Worm (Caenorhabditis elegans): ENCODE measurements around the gene fut-8.

Gene fut-8

DNA sequence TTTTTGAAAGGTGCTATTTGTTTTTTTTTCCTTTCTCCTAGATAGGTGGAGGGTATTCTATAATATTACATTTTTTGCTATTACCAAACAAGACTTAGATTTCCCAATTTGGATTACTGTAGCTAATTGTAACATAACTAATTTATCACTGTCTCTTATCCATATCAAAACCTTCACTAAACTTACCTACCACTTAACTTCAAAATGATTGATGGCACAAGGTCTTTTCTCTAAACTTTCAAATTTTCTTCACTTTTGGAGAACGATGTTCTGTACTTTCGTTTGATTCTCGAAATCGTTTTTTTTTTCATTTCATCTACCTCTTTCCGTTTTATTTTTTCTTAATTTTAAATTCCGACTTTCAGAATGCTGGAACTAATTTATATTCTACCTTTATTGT lies 6.9 kb downstream of the fut-8 start, which contains the start of gene dhs-16:
Gene dhs-16, plus strand, starts transcription at position 366 of the 400 bp plus-strand sequence.
- TF ChIP-seq nhr-10 (tag; optimal IDR thresholded peaks at IDR 0.05) = no peak
- no peak for TF ChIP-seq ama-1 (optimal IDR thresholded peaks at IDR 0.05)
- no peak for TF ChIP-seq nhr-6 (tag; optimal IDR thresholded peaks at IDR 0.05)

DNA sequence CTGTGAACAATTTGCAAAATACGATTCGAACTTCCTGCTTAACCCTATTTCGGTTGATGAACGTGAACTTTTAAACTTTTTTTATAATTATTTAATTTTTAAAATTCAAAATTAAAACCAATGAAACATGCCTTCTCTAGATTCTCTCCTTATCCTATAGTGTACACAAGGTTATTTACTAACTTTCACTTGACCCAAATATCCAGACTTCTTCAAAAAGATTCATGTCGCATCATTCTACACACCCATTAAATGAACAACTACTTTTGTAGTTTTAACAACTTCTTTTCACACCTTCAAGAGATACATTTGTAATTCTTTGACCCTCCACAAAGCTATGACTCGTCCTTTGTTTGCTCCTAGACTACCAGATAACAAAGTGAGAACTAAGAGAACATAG lies 7.6 kb downstream of the fut-8 start:
- TF ChIP-seq nhr-23 (tag; optimal IDR thresholded peaks at IDR 0.05) (no peak), crh-2 (tag; optimal IDR thresholded peaks at IDR 0.05) (no peak)

DNA sequence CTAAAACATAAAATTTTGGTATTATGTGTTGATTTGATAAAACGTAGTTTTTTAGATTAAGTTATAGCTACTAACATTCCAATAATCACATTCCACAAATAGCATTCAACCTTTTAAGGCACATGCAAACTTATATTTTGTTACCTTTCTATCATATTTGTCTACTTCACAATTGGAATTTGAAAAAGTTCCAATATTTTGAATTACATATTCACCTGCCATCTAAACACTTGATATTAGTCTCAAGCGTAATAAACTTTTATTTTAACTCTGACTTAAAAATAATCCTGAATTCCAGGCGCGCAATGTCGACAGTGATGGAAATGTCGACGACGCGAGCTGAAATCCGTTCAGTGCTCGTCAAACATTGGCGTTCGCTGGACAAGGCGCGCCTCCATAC lies 14.6 kb downstream of the fut-8 start, which contains the start of gene acy-2:
Gene acy-2, plus strand, starts transcription at position 301 of the 400 bp plus-strand sequence.
- TF ChIP-seq egl-27 (tag; optimal IDR thresholded peaks at IDR 0.05) (no peak), alr-1 (tag; optimal IDR thresholded peaks at IDR 0.05) (no peak), nhr-11 (tag; optimal IDR thresholded peaks at IDR 0.05) (no peak), ztf-1 (GFP tag; conservative IDR thresholded peaks at IDR 0.05) (no peak), lin-39 (tag; optimal IDR thresholded peaks at IDR 0.05) (no peak), unc-39 (tag; optimal IDR thresholded peaks at IDR 0.05) (no peak), nhr-23 (tag; optimal IDR thresholded peaks at IDR 0.05) (no peak), ceh-82 (tag; optimal IDR thresholded peaks at IDR 0.05) (no peak), fos-1 (tag; optimal IDR thresholded peaks at IDR 0.05) (no peak), unc-55 (GFP tag; optimal IDR thresholded peaks at IDR 0.05) (no peak), crh-2 (tag; optimal IDR thresholded peaks at IDR 0.05) (no peak), elt-1 (tag; optimal IDR thresholded peaks at IDR 0.05) (no peak)

DNA sequence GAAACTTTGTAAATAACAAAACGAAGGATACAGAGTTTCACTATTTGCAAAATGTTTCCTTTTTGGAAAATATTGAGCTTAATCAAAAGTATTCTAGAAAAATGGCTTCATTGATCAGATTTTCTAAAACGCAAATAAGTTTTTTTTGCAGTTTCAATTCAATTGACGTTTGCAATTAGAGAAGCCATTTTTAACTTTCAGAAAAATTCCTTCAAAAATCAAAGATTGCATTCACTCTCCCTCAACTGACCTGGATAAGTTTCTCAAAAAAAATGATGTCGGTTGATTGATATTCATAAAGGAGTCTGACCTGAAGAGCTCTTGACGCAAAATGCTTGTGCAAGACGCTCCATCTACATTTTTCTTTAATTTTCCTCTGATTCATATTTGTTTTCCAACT lies 16.6 kb downstream of the fut-8 start:
- TF ChIP-seq nhr-6 (tag; optimal IDR thresholded peaks at IDR 0.05) (no peak), unc-62 (GFP tag; optimal IDR thresholded peaks at IDR 0.05) (no peak), dmd-4 (tag; optimal IDR thresholded peaks at IDR 0.05) (no peak), F13H6.1 (tag; optimal IDR thresholded peaks at IDR 0.05) (no peak), R02D3.7 (tag; optimal IDR thresholded peaks at IDR 0.05) (no peak), blmp-1 (tag; optimal IDR thresholded peaks at IDR 0.05; ENCODE audit: insufficient read depth) (no peak), nhr-129 (tag; optimal IDR thresholded peaks at IDR 0.05) (no peak), lsy-2 (tag; optimal IDR thresholded peaks at IDR 0.05) (no peak), skn-1 (tag; optimal IDR thresholded peaks at IDR 0.05) (no peak), elt-3 (tag; optimal IDR thresholded peaks at IDR 0.05) (no peak), ztf-4 (tag; optimal IDR thresholded peaks at IDR 0.05) (no peak), snpc-4 (tag; optimal IDR thresholded peaks at IDR 0.05) (no peak), nhr-25 (tag; optimal IDR thresholded peaks at IDR 0.05) (no peak), sem-4 (tag; optimal IDR thresholded peaks at IDR 0.05) (no peak), unc-55 (GFP tag; optimal IDR thresholded peaks at IDR 0.05) (no peak)

DNA sequence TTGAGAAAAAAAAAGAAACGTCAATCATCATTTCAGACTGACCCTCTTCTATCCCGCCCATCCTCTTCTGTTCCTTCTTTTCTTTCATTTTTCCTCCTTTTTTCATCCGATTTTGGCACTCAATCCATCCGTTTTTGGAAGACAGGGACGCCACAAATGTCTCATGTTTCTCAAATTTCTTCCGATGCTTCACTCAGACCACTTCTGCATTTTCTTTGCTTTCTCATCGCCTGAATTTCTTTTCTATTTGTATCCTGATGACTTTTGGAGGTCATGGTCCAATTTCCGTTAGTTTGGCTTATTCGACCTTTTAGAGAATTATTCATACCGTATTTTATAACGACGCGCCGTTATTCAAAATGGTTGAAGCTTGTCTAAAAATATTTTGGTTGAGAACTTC lies 17.7 kb downstream of the fut-8 start:
- TF ChIP-seq nhr-23 (tag; optimal IDR thresholded peaks at IDR 0.05) (no peak), ceh-82 (tag; optimal IDR thresholded peaks at IDR 0.05) (no peak), elt-1 (tag; optimal IDR thresholded peaks at IDR 0.05) (no peak), R02D3.7 (tag; optimal IDR thresholded peaks at IDR 0.05) (no peak), peb-1 (tag; optimal IDR thresholded peaks at IDR 0.05) (no peak), mbf-1 (tag; optimal IDR thresholded peaks at IDR 0.05) (no peak), nhr-21 (tag; optimal IDR thresholded peaks at IDR 0.05) (no peak), ztf-1 (GFP tag; conservative IDR thresholded peaks at IDR 0.05) (no peak), mdl-1 (tag; optimal IDR thresholded peaks at IDR 0.05) (no peak), alr-1 (tag; optimal IDR thresholded peaks at IDR 0.05) (no peak), ztf-11 (tag; optimal IDR thresholded peaks at IDR 0.05) (no peak), nhr-11 (tag; optimal IDR thresholded peaks at IDR 0.05) (no peak), nhr-12 (tag; optimal IDR thresholded peaks at IDR 0.05) (no peak), nhr-237 (tag; optimal IDR thresholded peaks at IDR 0.05) (no peak), zag-1 (tag; optimal IDR thresholded peaks at IDR 0.05) (no peak), lin-13 (GFP tag; optimal IDR thresholded peaks at IDR 0.05) (no peak)

Measured in whole organism, L2 larva.